Worm (Caenorhabditis elegans): Measurements from ENCODE around the gene R05D8.7.

ce11 chrV:2780786-2781185, 17.8 kb upstream of the R05D8.7 start, which contains the start of gene R05D8.11:
- TF ChIP-seq lin-13 (GFP tag; optimal IDR thresholded peaks at IDR 0.05) (no peak), ZK546.5 (tag; optimal IDR thresholded peaks at IDR 0.05) (no peak), nhr-76 (tag; optimal IDR thresholded peaks at IDR 0.05) (no peak), lin-39 (tag; optimal IDR thresholded peaks at IDR 0.05) (no peak), nhr-10 (tag; optimal IDR thresholded peaks at IDR 0.05) (no peak)
